Worm (Caenorhabditis elegans): Measurements from ENCODE around the gene K08B5.2.

Gene K08B5.2

ce11 chrX:16588102-16588501 lies 34.4 kb upstream of the K08B5.2 start:
- TF ChIP-seq T22C8.4 (GFP tag; IDR thresholded peaks at IDR 0.05): no peak
- no peak for TF ChIP-seq cog-1 (tag; optimal IDR thresholded peaks at IDR 0.05)
- TF ChIP-seq klf-2 (GFP tag; conservative IDR thresholded peaks at IDR 0.05): no peak
- TF ChIP-seq ztf-23 (GFP tag; IDR thresholded peaks at IDR 0.05): no peak
- TF ChIP-seq ztf-29 (GFP tag; IDR thresholded peaks at IDR 0.05): no peak
- no peak for TF ChIP-seq med-1 (GFP tag; optimal IDR thresholded peaks at IDR 0.05; ENCODE audit: insufficient read depth)
- TF ChIP-seq flt-1 (GFP tag; IDR thresholded peaks at IDR 0.05): no peak
- TF ChIP-seq tab-1 (GFP tag; IDR thresholded peaks at IDR 0.05): no peak
- TF ChIP-seq ref-1 (GFP tag; conservative IDR thresholded peaks at IDR 0.05): no peak

ce11 chrX:16579303-16579795 lies 25.7 kb upstream of the K08B5.2 start, which contains the start of gene ser-1:
Gene ser-1, plus strand, starts transcription at chrX:16579745.
- TF ChIP-seq ref-1 (GFP tag; conservative IDR thresholded peaks at IDR 0.05) (no peak), T22C8.4 (GFP tag; IDR thresholded peaks at IDR 0.05) (no peak), cog-1 (tag; optimal IDR thresholded peaks at IDR 0.05) (no peak)

ce11 chrX:16575262-16575661 lies 21.6 kb upstream of the K08B5.2 start:
- TF ChIP-seq ztf-23 (GFP tag; IDR thresholded peaks at IDR 0.05) (no peak), tab-1 (GFP tag; IDR thresholded peaks at IDR 0.05) (no peak), flt-1 (GFP tag; IDR thresholded peaks at IDR 0.05) (no peak), klf-2 (GFP tag; conservative IDR thresholded peaks at IDR 0.05) (no peak), T22C8.4 (GFP tag; IDR thresholded peaks at IDR 0.05) (no peak), cog-1 (tag; optimal IDR thresholded peaks at IDR 0.05) (no peak), ref-1 (GFP tag; conservative IDR thresholded peaks at IDR 0.05) (no peak), med-1 (GFP tag; optimal IDR thresholded peaks at IDR 0.05; ENCODE audit: insufficient read depth) (no peak), ztf-29 (GFP tag; IDR thresholded peaks at IDR 0.05) (no peak)

- TF ChIP-seq cog-1 (tag; optimal IDR thresholded peaks at IDR 0.05) (no peak), tab-1 (GFP tag; IDR thresholded peaks at IDR 0.05) (no peak), ztf-23 (GFP tag; IDR thresholded peaks at IDR 0.05) (no peak)
Measured at ce11 chrX:16574303-16574702, 20.6 kb upstream of the K08B5.2 start.

- TF ChIP-seq ztf-23 (GFP tag; IDR thresholded peaks at IDR 0.05) (no peak), med-1 (GFP tag; optimal IDR thresholded peaks at IDR 0.05; ENCODE audit: insufficient read depth) (no peak), tab-1 (GFP tag; IDR thresholded peaks at IDR 0.05) (no peak), ref-1 (GFP tag; conservative IDR thresholded peaks at IDR 0.05) (no peak), T22C8.4 (GFP tag; IDR thresholded peaks at IDR 0.05) (no peak), flt-1 (GFP tag; IDR thresholded peaks at IDR 0.05) (no peak), cog-1 (tag; optimal IDR thresholded peaks at IDR 0.05) (no peak), ztf-29 (GFP tag; IDR thresholded peaks at IDR 0.05) (no peak), klf-2 (GFP tag; conservative IDR thresholded peaks at IDR 0.05) (no peak)
Measured at ce11 chrX:16571877-16572276, 18.2 kb upstream of the K08B5.2 start.

- TF ChIP-seq cog-1 (tag; optimal IDR thresholded peaks at IDR 0.05): no peak
- TF ChIP-seq klf-2 (GFP tag; conservative IDR thresholded peaks at IDR 0.05): no peak
- no peak for TF ChIP-seq ref-1 (GFP tag; conservative IDR thresholded peaks at IDR 0.05)
Measured at ce11 chrX:16566358-16566757, 12.7 kb upstream of the K08B5.2 start.

ce11 chrX:16565781-16566180 lies 12.1 kb upstream of the K08B5.2 start:
- no peak for TF ChIP-seq klf-2 (GFP tag; conservative IDR thresholded peaks at IDR 0.05)
- TF ChIP-seq cog-1 (tag; optimal IDR thresholded peaks at IDR 0.05): no peak
- no peak for TF ChIP-seq T22C8.4 (GFP tag; IDR thresholded peaks at IDR 0.05)
- no peak for TF ChIP-seq ztf-29 (GFP tag; IDR thresholded peaks at IDR 0.05)
- TF ChIP-seq flt-1 (GFP tag; IDR thresholded peaks at IDR 0.05): no peak
- no peak for TF ChIP-seq ref-1 (GFP tag; conservative IDR thresholded peaks at IDR 0.05)
- TF ChIP-seq tab-1 (GFP tag; IDR thresholded peaks at IDR 0.05): no peak
- no peak for TF ChIP-seq med-1 (GFP tag; optimal IDR thresholded peaks at IDR 0.05; ENCODE audit: insufficient read depth)
- TF ChIP-seq ztf-23 (GFP tag; IDR thresholded peaks at IDR 0.05): no peak

ce11 chrX:16564515-16565285 lies 11.0 kb upstream of the K08B5.2 start:
- TF ChIP-seq flt-1 (GFP tag; IDR thresholded peaks at IDR 0.05): 0 out of 2 replicates have a peak, but pooled peaks have one; percentile 5
- no peak for TF ChIP-seq med-1 (GFP tag; optimal IDR thresholded peaks at IDR 0.05; ENCODE audit: insufficient read depth)

ce11 chrX:16560895-16561294 lies 7.2 kb upstream of the K08B5.2 start:
- TF ChIP-seq cog-1 (tag; optimal IDR thresholded peaks at IDR 0.05) (no peak), ztf-23 (GFP tag; IDR thresholded peaks at IDR 0.05) (no peak), flt-1 (GFP tag; IDR thresholded peaks at IDR 0.05) (no peak), med-1 (GFP tag; optimal IDR thresholded peaks at IDR 0.05; ENCODE audit: insufficient read depth) (no peak), ztf-29 (GFP tag; IDR thresholded peaks at IDR 0.05) (no peak), klf-2 (GFP tag; conservative IDR thresholded peaks at IDR 0.05) (no peak), T22C8.4 (GFP tag; IDR thresholded peaks at IDR 0.05) (no peak), ref-1 (GFP tag; conservative IDR thresholded peaks at IDR 0.05) (no peak), tab-1 (GFP tag; IDR thresholded peaks at IDR 0.05) (no peak)

ce11 chrX:16559387-16559786 lies 5.7 kb upstream of the K08B5.2 start:
- TF ChIP-seq ref-1 (GFP tag; conservative IDR thresholded peaks at IDR 0.05): no peak
- TF ChIP-seq med-1 (GFP tag; optimal IDR thresholded peaks at IDR 0.05; ENCODE audit: insufficient read depth): no peak
- no peak for TF ChIP-seq ztf-23 (GFP tag; IDR thresholded peaks at IDR 0.05)
- TF ChIP-seq klf-2 (GFP tag; conservative IDR thresholded peaks at IDR 0.05): no peak
- TF ChIP-seq tab-1 (GFP tag; IDR thresholded peaks at IDR 0.05): no peak
- TF ChIP-seq cog-1 (tag; optimal IDR thresholded peaks at IDR 0.05): no peak
- TF ChIP-seq flt-1 (GFP tag; IDR thresholded peaks at IDR 0.05): no peak
- no peak for TF ChIP-seq ztf-29 (GFP tag; IDR thresholded peaks at IDR 0.05)
- TF ChIP-seq T22C8.4 (GFP tag; IDR thresholded peaks at IDR 0.05): no peak
